Fruit fly (Drosophila melanogaster) whole organism, pupa: Measurements from ENCODE around the gene CG10208.

Experiments
- CG10348 ChIP-seq: fragments of 200-800 bp; sonication (Bioruptor generic); IDR thresholded peaks from 2 replicates; pipeline ENCODE4 v1.3.6; 2022; ENCODE audit warnings: missing biosample characterization, missing genetic modification characterization
- CG12605 ChIP-seq: fragments of 200-800 bp; sonication (Bioruptor generic); IDR thresholded peaks from 2 replicates; pipeline ENCODE4 v1.3.6; 2022; ENCODE audit warnings: missing biosample characterization, missing genetic modification characterization
- CG13204 ChIP-seq: fragments of 200-800 bp; sonication (Bioruptor generic); optimal IDR thresholded peaks from 2 replicates; lab custom pipeline; 2018; ENCODE audit warnings: missing biosample characterization, mild to moderate bottlenecking, missing genetic modification characterization, moderate library complexity
- CG14655 ChIP-seq: fragments of 200-800 bp; sonication (Bioruptor generic); optimal IDR thresholded peaks from 3 replicates; lab custom pipeline; 2017; ENCODE audit warnings: mild to moderate bottlenecking, missing biosample characterization, missing genetic modification reagents, missing genetic modification characterization
- CG15710 ChIP-seq: fragments of 200-800 bp; sonication (Bioruptor generic); optimal IDR thresholded peaks from 2 replicates; lab custom pipeline; 2018; ENCODE audit warnings: missing biosample characterization, mild to moderate bottlenecking, missing genetic modification characterization, moderate library complexity
- CG17806 ChIP-seq: fragments of 200-800 bp; sonication (Bioruptor generic); optimal IDR thresholded peaks from 2 replicates; lab custom pipeline; 2018; ENCODE audit warnings: missing biosample characterization, mild to moderate bottlenecking, missing genetic modification characterization, moderate library complexity
- CG32121 ChIP-seq: fragments of 200-800 bp; sonication (Bioruptor generic); IDR thresholded peaks from 2 replicates; pipeline ENCODE4 v1.3.6; 2022; ENCODE audit warnings: missing biosample characterization, missing genetic modification characterization
- CG34367 ChIP-seq: fragments of 200-800 bp; sonication (Bioruptor generic); optimal IDR thresholded peaks from 2 replicates; lab custom pipeline; 2018; ENCODE audit warnings: missing biosample characterization, mild to moderate bottlenecking, missing genetic modification characterization
- CG4496 ChIP-seq: fragments of 200-800 bp; sonication (Bioruptor generic); IDR thresholded peaks from 3 replicates; pipeline ENCODE4 v1.3.6; 2022; ENCODE audit warnings: missing biosample characterization, missing genetic modification characterization
- CG8159 ChIP-seq: fragments of 200-800 bp; sonication (Bioruptor generic); optimal IDR thresholded peaks from 3 replicates; lab custom pipeline; 2018; ENCODE audit warnings: missing biosample characterization, mild to moderate bottlenecking, missing genetic modification characterization, moderate library complexity
- CG8301 ChIP-seq: fragments of 200-800 bp; sonication (Bioruptor generic); optimal IDR thresholded peaks from 2 replicates; lab custom pipeline; 2018; ENCODE audit warnings: missing biosample characterization, mild to moderate bottlenecking, missing genetic modification characterization
- CG9948 ChIP-seq: fragments of 200-800 bp; sonication (Bioruptor generic); optimal IDR thresholded peaks from 2 replicates; lab custom pipeline; 2018; ENCODE audit warnings: missing biosample characterization, mild to moderate bottlenecking, missing genetic modification characterization, moderate library complexity
- D1 ChIP-seq: fragments of 200-800 bp; sonication (Bioruptor generic); optimal IDR thresholded peaks from 2 replicates; lab custom pipeline; 2018; ENCODE audit warnings: missing biosample characterization, mild to moderate bottlenecking, missing genetic modification characterization, moderate library complexity
- EcR ChIP-seq: fragments of 200-800 bp; sonication (Bioruptor generic); optimal IDR thresholded peaks from 3 replicates; lab custom pipeline; 2019; ENCODE audit warnings: missing biosample characterization, missing genetic modification characterization, mild to moderate bottlenecking, moderate library complexity, missing genetic modification reagents
- Ets98B ChIP-seq: fragments of 200-800 bp; sonication (Bioruptor generic); IDR thresholded peaks from 2 replicates; pipeline ENCODE4 v1.3.6; 2022; ENCODE audit warnings: missing biosample characterization, missing genetic modification characterization
- Pif1A ChIP-seq: fragments of 200-800 bp; sonication (Bioruptor generic); optimal IDR thresholded peaks from 3 replicates; lab custom pipeline; 2016; ENCODE audit warnings: missing biosample characterization, missing genetic modification characterization
- Pif1B ChIP-seq: fragments of 200-800 bp; sonication (Bioruptor generic); optimal IDR thresholded peaks from 3 replicates; lab custom pipeline; 2016; ENCODE audit warnings: missing biosample characterization, missing genetic modification characterization
- Snoo ChIP-seq: fragments of 200-800 bp; sonication (Bioruptor generic); optimal IDR thresholded peaks from 3 replicates; lab custom pipeline; 2017; ENCODE audit warnings: missing biosample characterization, mild to moderate bottlenecking, missing genetic modification characterization, inconsistent platforms
- fd96Ca ChIP-seq: fragments of 200-800 bp; sonication (Bioruptor generic); IDR thresholded peaks from 3 replicates; pipeline ENCODE4 v1.3.6; 2022; ENCODE audit warnings: missing biosample characterization, missing genetic modification characterization
- gl ChIP-seq: fragments of 200-800 bp; sonication (Bioruptor generic); optimal IDR thresholded peaks from 2 replicates; lab custom pipeline; 2018; ENCODE audit warnings: missing biosample characterization, mild to moderate bottlenecking, missing genetic modification characterization
- rn ChIP-seq: fragments of 200-800 bp; sonication (Bioruptor generic); IDR thresholded peaks from 2 replicates; pipeline ENCODE4 v1.3.6; 2022; ENCODE audit warnings: missing biosample characterization, missing genetic modification characterization

Gene CG10208

DNA sequence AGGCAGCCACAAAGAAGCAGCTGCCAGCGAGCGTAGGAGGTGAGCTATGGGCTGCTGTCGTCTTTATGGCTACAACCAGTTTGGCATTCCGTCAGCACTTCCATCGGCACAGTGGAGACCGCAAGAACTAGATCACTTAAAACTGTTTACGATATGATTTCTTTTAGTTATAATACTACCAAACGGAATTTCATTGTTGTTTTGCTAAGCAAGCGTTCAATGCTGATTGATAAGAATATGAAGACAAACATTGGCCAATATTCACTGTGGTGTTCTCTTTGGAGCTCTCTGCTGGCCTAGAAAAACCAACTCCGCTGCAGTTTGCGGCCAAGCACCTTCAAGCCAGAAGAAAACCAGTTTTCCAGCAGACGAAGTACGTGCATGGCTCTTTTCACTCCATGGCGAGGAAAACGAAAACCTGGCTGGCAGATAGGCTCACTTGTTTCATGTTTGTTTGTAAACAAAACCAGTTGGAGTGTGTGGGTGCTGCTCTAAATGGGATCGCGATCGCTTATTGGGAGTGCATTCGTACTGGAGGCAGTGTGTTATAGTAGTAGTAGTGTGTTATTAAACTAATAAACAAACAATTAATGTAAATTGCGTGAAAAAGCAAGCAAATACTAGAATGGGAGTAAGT, 43.8 kb upstream of the CG10208 start:
- TF ChIP-seq D1 (tag; lab: Kevin White, UChicago) (no peak), fd96Ca (GFP tag; lab: Robert Waterston, UW) (peak; percentile 88), CG14655 (GFP tag; lab: Kevin White, UChicago) (no peak), CG34367 (no peak), CG32121 (GFP tag; lab: Robert Waterston, UW) (peak; percentile 83), CG8301 (tag; lab: Kevin White, UChicago) (no peak), Pif1B (GFP tag; lab: Kevin White, UChicago) (no peak), Snoo (tag; lab: Kevin White, UChicago) (no peak), CG13204 (no peak), CG10348 (peak; percentile 58), EcR (GFP tag; lab: Kevin White, UChicago) (peak; percentile 92), CG4496 (GFP tag; lab: Robert Waterston, UW) (peak; percentile 86; the same call in 2 of the 3 replicates), CG17806 (tag; lab: Kevin White, UChicago) (no peak), rn (GFP tag; lab: Robert Waterston, UW) (peak; percentile 53; the same call in 1 of the 2 replicates), CG8159 (tag; lab: Kevin White, UChicago) (no peak), Ets98B (GFP tag; lab: Robert Waterston, UW) (peak; percentile 78), CG12605 (GFP tag; lab: Robert Waterston, UW) (no peak; the same call in 1 of the 2 replicates), Pif1A (GFP tag; lab: Kevin White, UChicago) (no peak), gl (tag; lab: Kevin White, UChicago) (no peak), CG15710 (tag; lab: Kevin White, UChicago) (peak; percentile 62), CG9948 (tag; lab: Kevin White, UChicago) (no peak)
- TF ChIP-seq, all 21 proteins: peak for 8

DNA sequence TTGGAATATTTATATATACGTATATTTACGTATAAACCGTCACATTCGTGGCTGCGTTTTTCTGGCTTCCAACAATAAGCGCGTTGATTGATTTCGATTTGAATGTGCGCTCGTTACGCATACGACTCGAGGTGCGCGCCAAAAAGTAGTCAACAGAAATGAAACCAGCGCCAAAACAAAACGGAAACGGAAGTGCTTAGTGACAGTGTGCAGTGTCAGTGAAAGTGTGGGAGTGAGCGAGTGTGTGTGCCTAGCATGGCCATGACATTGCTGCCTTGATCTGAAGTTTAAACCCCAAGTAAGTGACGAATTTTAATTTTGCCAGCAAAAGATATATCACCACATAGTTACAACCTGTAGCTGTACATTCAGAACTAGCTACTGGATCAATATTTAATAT, 29.7 kb upstream of the CG10208 start, which contains the start of gene CG34355:
Gene CG34355, plus strand, starts transcription at position 192 of the 400 bp plus-strand sequence.
- TF ChIP-seq CG4496 (GFP tag; lab: Robert Waterston, UW) (peak; percentile 54; the same call in 2 of the 3 replicates), D1 (tag; lab: Kevin White, UChicago) (no peak), CG34367 (peak; percentile 42)
- TF ChIP-seq, all 21 proteins: peak for 2

DNA sequence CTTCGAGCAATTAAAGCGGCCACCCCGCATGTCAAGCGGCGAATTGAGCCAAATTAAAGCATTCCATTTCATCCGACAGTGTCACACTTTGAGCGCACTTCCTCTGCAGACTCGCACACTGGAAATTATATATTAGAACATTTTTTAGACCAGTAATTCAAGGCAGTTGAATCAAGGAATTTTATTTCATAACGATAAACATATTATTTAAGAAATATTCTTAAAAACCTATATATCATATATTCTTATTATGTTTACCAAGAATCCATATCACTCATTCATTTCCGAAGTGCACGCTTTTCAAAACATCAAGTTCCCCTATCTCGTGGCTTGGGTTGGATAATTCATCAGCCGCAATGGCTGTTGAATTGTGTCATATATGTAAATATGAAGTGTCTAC, 17.6 kb upstream of the CG10208 start:
- TF ChIP-seq CG32121 (GFP tag; lab: Robert Waterston, UW) (peak; percentile 51; the same call in 1 of the 2 replicates), CG4496 (GFP tag; lab: Robert Waterston, UW) (peak; percentile 40; the same call in 1 of the 3 replicates), CG14655 (GFP tag; lab: Kevin White, UChicago) (no peak), Snoo (tag; lab: Kevin White, UChicago) (no peak), CG8301 (tag; lab: Kevin White, UChicago) (no peak), CG12605 (GFP tag; lab: Robert Waterston, UW) (peak; percentile 43; the same call in 1 of the 2 replicates), D1 (tag; lab: Kevin White, UChicago) (no peak), CG9948 (tag; lab: Kevin White, UChicago) (peak; percentile 51), CG10348 (no peak), CG17806 (tag; lab: Kevin White, UChicago) (peak; percentile 72), gl (tag; lab: Kevin White, UChicago) (no peak), CG15710 (tag; lab: Kevin White, UChicago) (peak; percentile 62), Pif1B (GFP tag; lab: Kevin White, UChicago) (no peak)

DNA sequence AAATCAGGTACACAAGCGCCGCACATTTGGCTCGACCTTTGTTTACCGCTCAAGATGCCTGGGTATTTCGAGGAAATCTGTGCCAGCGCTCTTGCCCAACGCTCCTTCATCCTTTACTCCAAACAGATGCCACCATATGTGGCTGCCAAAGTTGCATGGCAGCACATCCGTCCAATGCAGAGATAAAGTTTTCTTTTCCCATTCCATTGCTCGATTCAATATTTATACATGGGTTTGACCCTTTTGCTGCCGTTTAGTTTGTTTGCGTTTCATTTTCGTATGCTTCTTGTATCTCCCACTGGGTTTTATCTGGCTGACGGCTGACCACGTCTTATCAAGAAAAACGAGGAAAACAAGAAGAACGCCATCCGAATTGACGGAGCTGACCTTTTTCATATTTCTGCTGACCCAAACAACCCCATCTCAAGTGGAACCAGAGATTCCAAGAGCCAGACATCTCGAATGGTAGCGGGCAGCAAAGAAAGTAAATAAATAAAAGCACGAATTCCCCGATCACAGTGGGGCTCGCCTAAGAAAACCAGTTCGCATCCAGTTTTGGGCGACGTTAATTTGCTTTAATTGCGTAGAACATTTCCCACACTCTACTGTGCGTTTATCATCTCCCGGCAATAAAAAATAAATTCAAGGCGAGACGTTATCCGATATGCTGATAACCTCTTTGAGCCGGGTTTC, 16.7 kb upstream of the CG10208 start:
- no peak for TF ChIP-seq CG17806 (tag; lab: Kevin White, UChicago)
- TF ChIP-seq CG9948 (tag; lab: Kevin White, UChicago): no peak
- no peak for TF ChIP-seq CG15710 (tag; lab: Kevin White, UChicago)
- no peak for TF ChIP-seq rn (GFP tag; lab: Robert Waterston, UW)

DNA sequence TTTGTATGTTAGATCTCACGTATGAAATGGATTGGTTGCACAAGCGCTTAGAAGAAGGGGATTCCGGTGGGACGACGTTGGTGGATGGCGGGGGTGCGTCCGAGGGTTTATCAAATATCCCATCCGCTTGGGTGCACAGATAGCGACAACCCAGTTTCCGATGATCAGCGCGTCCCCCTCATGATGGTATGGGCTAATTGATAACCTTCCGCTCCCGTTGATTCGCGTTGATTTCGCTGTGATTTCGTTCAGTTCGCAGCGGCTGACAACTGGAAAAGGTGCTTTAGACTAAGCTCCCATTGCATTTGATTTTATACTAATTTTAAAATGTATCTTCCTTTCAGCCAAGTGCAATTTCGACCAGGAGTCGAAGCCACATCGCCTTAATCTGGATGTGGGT, 15.7 kb upstream of the CG10208 start:
- TF ChIP-seq CG8301 (tag; lab: Kevin White, UChicago) (no peak), CG4496 (GFP tag; lab: Robert Waterston, UW) (no peak), CG32121 (GFP tag; lab: Robert Waterston, UW) (no peak), gl (tag; lab: Kevin White, UChicago) (no peak)

DNA sequence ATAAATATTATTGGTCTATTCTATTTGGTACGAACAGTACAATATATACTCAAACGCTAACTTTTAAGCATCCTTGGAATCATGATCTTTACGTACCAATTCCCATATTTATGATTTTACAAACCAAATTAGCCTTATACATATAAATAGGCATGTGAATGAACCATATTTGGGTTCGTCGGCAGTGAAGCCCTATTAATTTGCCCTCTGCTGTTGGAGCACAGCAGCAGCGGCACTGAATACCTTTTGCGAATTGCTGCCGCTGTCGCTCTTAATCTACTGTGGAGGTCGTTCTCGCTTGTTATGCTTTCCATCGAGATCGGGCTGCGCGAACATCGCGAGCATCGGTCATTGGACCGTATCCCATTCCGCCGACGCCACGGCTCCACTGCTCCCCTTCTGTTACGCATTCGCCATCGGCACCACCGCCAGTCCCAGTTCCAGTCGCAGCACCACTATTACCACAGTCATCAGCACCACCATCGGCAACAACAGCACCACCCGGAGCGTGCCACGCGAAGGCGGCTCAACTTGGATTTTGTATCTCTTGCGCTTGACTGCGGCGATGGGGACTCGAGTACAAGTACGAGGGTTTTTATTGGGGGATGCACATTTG, 14.6 kb upstream of the CG10208 start:
- TF ChIP-seq fd96Ca (GFP tag; lab: Robert Waterston, UW): peak; percentile 64; the same call in 2 of the 3 replicates
- TF ChIP-seq CG13204: peak; percentile 97
- no peak for TF ChIP-seq rn (GFP tag; lab: Robert Waterston, UW)
- TF ChIP-seq CG9948 (tag; lab: Kevin White, UChicago): peak; percentile 80
- TF ChIP-seq CG12605 (GFP tag; lab: Robert Waterston, UW): peak; percentile 48; the same call in 1 of the 2 replicates
- peak; percentile 67 for TF ChIP-seq CG34367
- no peak for TF ChIP-seq CG10348
- TF ChIP-seq Pif1B (GFP tag; lab: Kevin White, UChicago): peak; percentile 74
- TF ChIP-seq Ets98B (GFP tag; lab: Robert Waterston, UW): peak; percentile 43
- TF ChIP-seq CG8301 (tag; lab: Kevin White, UChicago): peak; percentile 80
- peak; percentile 98 for TF ChIP-seq EcR (GFP tag; lab: Kevin White, UChicago)
- peak; percentile 82 for TF ChIP-seq CG14655 (GFP tag; lab: Kevin White, UChicago)
- peak; percentile 79 for TF ChIP-seq CG17806 (tag; lab: Kevin White, UChicago)
- peak; percentile 67 for TF ChIP-seq Pif1A (GFP tag; lab: Kevin White, UChicago)
- TF ChIP-seq CG15710 (tag; lab: Kevin White, UChicago): peak; percentile 77
- TF ChIP-seq CG32121 (GFP tag; lab: Robert Waterston, UW): peak; percentile 62
- peak; percentile 83 for TF ChIP-seq CG8159 (tag; lab: Kevin White, UChicago)
- peak; percentile 37 for TF ChIP-seq gl (tag; lab: Kevin White, UChicago)
- peak; percentile 60 for TF ChIP-seq Snoo (tag; lab: Kevin White, UChicago)
- TF ChIP-seq D1 (tag; lab: Kevin White, UChicago): peak; percentile 50
- peak; percentile 41; the same call in 2 of the 3 replicates for TF ChIP-seq CG4496 (GFP tag; lab: Robert Waterston, UW)
